Fruit fly (Drosophila melanogaster) whole organism, prepupa: ENCODE measurements around the gene E2f2.

ENCODE experiments used
- CG10631 ChIP-seq: fragments of 200-800 bp; sonication (Bioruptor generic); optimal IDR thresholded peaks from 2 replicates; lab custom pipeline; 2016; ENCODE audit warnings: missing biosample characterization, missing genetic modification characterization
- CG10669 ChIP-seq: fragments of 200-800 bp; sonication (Bioruptor generic); optimal IDR thresholded peaks from 3 replicates; lab custom pipeline; 2018; ENCODE audit warnings: missing biosample characterization, mild to moderate bottlenecking, missing genetic modification characterization, moderate library complexity
- CG8632 ChIP-seq: fragments of 200-800 bp; sonication (Bioruptor generic); optimal IDR thresholded peaks from 3 replicates; lab custom pipeline; 2016; ENCODE audit warnings: missing biosample characterization, missing genetic modification characterization
- Eip93F ChIP-seq: fragments of 200-800 bp; sonication (Bioruptor generic); optimal IDR thresholded peaks from 2 replicates; lab custom pipeline; 2016; ENCODE audit warnings: missing biosample characterization, mild to moderate bottlenecking, missing genetic modification characterization
- Gug ChIP-seq: fragments of 200-800 bp; sonication (Bioruptor generic); IDR thresholded peaks from 2 replicates; pipeline ENCODE4 v1.3.6; 2022; ENCODE audit warnings: missing biosample characterization, missing genetic modification characterization
- Hr39 ChIP-seq: fragments of 200-800 bp; sonication (Bioruptor generic); optimal IDR thresholded peaks from 2 replicates; lab custom pipeline; 2016; ENCODE audit warnings: missing biosample characterization, missing genetic modification characterization
- cyc ChIP-seq: fragments of 200-800 bp; sonication (Bioruptor generic); optimal IDR thresholded peaks from 3 replicates; lab custom pipeline; 2016; ENCODE audit warnings: missing biosample characterization, missing genetic modification characterization
- spab ChIP-seq: fragments of 200-800 bp; sonication (Bioruptor generic); optimal IDR thresholded peaks from 2 replicates; lab custom pipeline; 2017; ENCODE audit warnings: missing biosample characterization, mild to moderate bottlenecking, missing genetic modification characterization, missing genetic modification reagents
- topi ChIP-seq: fragments of 200-800 bp; sonication (Bioruptor generic); optimal IDR thresholded peaks from 3 replicates; lab custom pipeline; 2016; ENCODE audit warnings: missing biosample characterization, missing genetic modification characterization

dm6 chr2L:21169863-21170262, 13.3 kb upstream of the E2f2 start:
- no peak for TF ChIP-seq Eip93F (GFP tag; lab: Kevin White, UChicago)
- no peak for TF ChIP-seq CG8632
- TF ChIP-seq spab (GFP tag; lab: Kevin White, UChicago): no peak
- no peak for TF ChIP-seq Gug (GFP tag; lab: Robert Waterston, UW)
- TF ChIP-seq Hr39: no peak
- TF ChIP-seq CG10631 (GFP tag; lab: Kevin White, UChicago): no peak
- no peak for TF ChIP-seq CG10669 (GFP tag; lab: Kevin White, UChicago)
- no peak for TF ChIP-seq topi
- TF ChIP-seq cyc: no peak
